Worm (Caenorhabditis elegans) whole organism, young adult: ENCODE results near the gene abu-12.
A peak's percentile ranks its signal among the peaks of the same experiment; 100 is the strongest.

Experiments used
- B0035.1 ChIP-seq: sonication (generic microtip); optimal IDR thresholded peaks from 2 replicates; lab custom pipeline; 2016; ENCODE audit warnings: missing genetic modification characterization, mild to moderate bottlenecking, missing compliant biosample characterization, missing genotype, missing genetic modification reagents
- B0261.1 ChIP-seq: sonication (generic microtip); optimal IDR thresholded peaks from 2 replicates; lab custom pipeline; 2016; ENCODE audit warnings: mild to moderate bottlenecking, missing genetic modification characterization, moderate library complexity, missing compliant biosample characterization
- D2030.7 ChIP-seq: fragments of 200-800 bp; sonication (Bioruptor generic); IDR thresholded peaks from 2 replicates; pipeline ENCODE4 v1.3.6; 2022; ENCODE audit warnings: missing genetic modification reagents, missing genetic modification characterization, missing compliant biosample characterization
- F10E7.11 ChIP-seq: sonication (generic microtip); optimal IDR thresholded peaks from 2 replicates; lab custom pipeline; 2017; ENCODE audit warnings: mild to moderate bottlenecking, missing genetic modification characterization, moderate library complexity, missing compliant biosample characterization
- F22D6.2 ChIP-seq: sonication (generic microtip); optimal IDR thresholded peaks from 2 replicates; lab custom pipeline; 2016; ENCODE audit warnings: mild to moderate bottlenecking, missing genetic modification characterization, missing compliant biosample characterization
- F39B2.1 ChIP-seq: fragments of 200-800 bp; sonication (Bioruptor generic); IDR thresholded peaks from 2 replicates; pipeline ENCODE4 v1.3.6; 2022; ENCODE audit warnings: missing genetic modification reagents, missing genetic modification characterization, missing compliant biosample characterization
- F49E8.2 ChIP-seq: sonication (generic microtip); optimal IDR thresholded peaks from 3 replicates; lab custom pipeline; 2017; ENCODE audit warnings: missing genetic modification characterization, mild to moderate bottlenecking, missing compliant biosample characterization, antibody characterized with exemption, moderate library complexity; ENCODE audit not compliant: insufficient read depth
- F52B5.7 ChIP-seq: sonication (generic microtip); optimal IDR thresholded peaks from 2 replicates; lab custom pipeline; 2016; ENCODE audit warnings: mild to moderate bottlenecking, missing genetic modification characterization, missing compliant biosample characterization
- K12H6.12 ChIP-seq: fragments of 200-800 bp; sonication (Bioruptor generic); optimal IDR thresholded peaks from 2 replicates; lab custom pipeline; 2018; ENCODE audit warnings: mild to moderate bottlenecking, missing genetic modification characterization, missing compliant biosample characterization
- Y79H2A.3 ChIP-seq: fragments of 200-800 bp; sonication (Bioruptor generic); conservative IDR thresholded peaks from 2 replicates; pipeline ENCODE4 v1.3.6; 2022; ENCODE audit warnings: missing genetic modification reagents, missing genetic modification characterization, missing compliant biosample characterization
- ZK185.1 ChIP-seq: sonication (generic microtip); optimal IDR thresholded peaks from 2 replicates; lab custom pipeline; 2016; ENCODE audit warnings: mild to moderate bottlenecking, missing genetic modification characterization, missing compliant biosample characterization; ENCODE audit not compliant: poor library complexity, severe bottlenecking
- attf-5 ChIP-seq: fragments of 200-800 bp; sonication (Bioruptor generic); optimal IDR thresholded peaks from 2 replicates; lab custom pipeline; 2018; ENCODE audit warnings: mild to moderate bottlenecking, missing genetic modification characterization, missing compliant biosample characterization
- bed-2 ChIP-seq: fragments of 200-800 bp; sonication (Bioruptor generic); IDR thresholded peaks from 2 replicates; pipeline ENCODE4 v1.3.6; 2022; ENCODE audit warnings: missing genetic modification reagents, missing genetic modification characterization, missing compliant biosample characterization
- ccch-3 ChIP-seq: fragments of 200-800 bp; sonication (Bioruptor generic); optimal IDR thresholded peaks from 2 replicates; lab custom pipeline; 2018; ENCODE audit warnings: mild to moderate bottlenecking, missing genetic modification characterization, missing compliant biosample characterization
- ceh-100 ChIP-seq: fragments of 200-800 bp; sonication (Bioruptor generic); IDR thresholded peaks from 2 replicates; pipeline ENCODE4 v1.3.6; 2022; ENCODE audit warnings: missing genetic modification reagents, missing genetic modification characterization, missing compliant biosample characterization
- ceh-58 ChIP-seq: fragments of 200-800 bp; sonication (Bioruptor generic); IDR thresholded peaks from 2 replicates; pipeline ENCODE4 v1.3.6; 2022; ENCODE audit warnings: missing genetic modification characterization, missing compliant biosample characterization
- ceh-79 ChIP-seq: sonication (generic microtip); optimal IDR thresholded peaks from 2 replicates; lab custom pipeline; 2017; ENCODE audit warnings: mild to moderate bottlenecking, missing genetic modification characterization, missing compliant biosample characterization
- chd-7 ChIP-seq: sonication (generic microtip); optimal IDR thresholded peaks from 2 replicates; lab custom pipeline; 2016; ENCODE audit warnings: mild to moderate bottlenecking, missing genetic modification characterization, moderate library complexity, missing compliant biosample characterization
- die-1 ChIP-seq: sonication (generic microtip); optimal IDR thresholded peaks from 2 replicates; lab custom pipeline; 2016; ENCODE audit warnings: missing genotype, mild to moderate bottlenecking, missing genetic modification characterization, missing compliant biosample characterization
- dox-1 ChIP-seq: fragments of 200-800 bp; sonication (Bioruptor generic); IDR thresholded peaks from 2 replicates; pipeline ENCODE4 v1.3.6; 2022; ENCODE audit warnings: missing genetic modification reagents, missing genetic modification characterization, missing compliant biosample characterization
- dpff-1 ChIP-seq: sonication (generic microtip); optimal IDR thresholded peaks from 2 replicates; lab custom pipeline; 2017; ENCODE audit warnings: mild to moderate bottlenecking, missing genetic modification characterization, missing compliant biosample characterization
- fkh-3 ChIP-seq: sonication (generic microtip); optimal IDR thresholded peaks from 2 replicates; lab custom pipeline; 2016; ENCODE audit warnings: mild to moderate bottlenecking, missing genetic modification characterization, missing compliant biosample characterization
- him-1 ChIP-seq: sonication (generic microtip); optimal IDR thresholded peaks from 2 replicates; lab custom pipeline; 2016; ENCODE audit warnings: missing genotype, missing genetic modification reagents, missing genetic modification characterization, missing compliant biosample characterization
- hlh-26 ChIP-seq: fragments of 200-800 bp; sonication (Bioruptor generic); conservative IDR thresholded peaks from 2 replicates; pipeline ENCODE4 v1.3.6; 2022; ENCODE audit warnings: missing genetic modification reagents, missing genetic modification characterization, missing compliant biosample characterization
- hmg-1.2 ChIP-seq: fragments of 200-800 bp; sonication (Bioruptor generic); IDR thresholded peaks from 2 replicates; pipeline ENCODE4 v1.3.6; 2022; ENCODE audit warnings: missing genetic modification reagents, missing genetic modification characterization, missing compliant biosample characterization
- hrde-1 ChIP-seq: sonication (generic microtip); optimal IDR thresholded peaks from 2 replicates; lab custom pipeline; 2016; ENCODE audit warnings: missing genetic modification characterization, mild to moderate bottlenecking, missing compliant biosample characterization, moderate library complexity, missing genotype, missing genetic modification reagents, borderline replicate concordance
- hsf-1 ChIP-seq: fragments of 200-800 bp; sonication (Bioruptor generic); IDR thresholded peaks from 2 replicates; pipeline ENCODE4 v1.3.6; 2022; ENCODE audit warnings: missing genetic modification reagents, missing genetic modification characterization, missing compliant biosample characterization
- mes-4 ChIP-seq: sonication (generic microtip); optimal IDR thresholded peaks from 2 replicates; lab custom pipeline; 2016; ENCODE audit warnings: missing genotype, missing genetic modification characterization, missing compliant biosample characterization
- nfya-1 ChIP-seq: sonication (generic microtip); optimal IDR thresholded peaks from 2 replicates; lab custom pipeline; 2017; ENCODE audit warnings: antibody characterized with exemption, missing compliant biosample characterization, missing genetic modification characterization, borderline replicate concordance; ENCODE audit not compliant: insufficient read depth
- nfya-2 ChIP-seq: fragments of 200-800 bp; sonication (Bioruptor generic); IDR thresholded peaks from 2 replicates; pipeline ENCODE4 v1.3.6; 2022; ENCODE audit warnings: missing genetic modification reagents, missing genetic modification characterization, missing compliant biosample characterization
- nhr-27 ChIP-seq: fragments of 200-800 bp; sonication (Bioruptor generic); optimal IDR thresholded peaks from 2 replicates; lab custom pipeline; 2018; ENCODE audit warnings: mild to moderate bottlenecking, missing genetic modification characterization, moderate library complexity, missing compliant biosample characterization
- rec-8 ChIP-seq, 2 experiments: sonication (generic microtip); optimal IDR thresholded peaks; 2 replicates each; lab custom pipeline; 2016; ENCODE audit warnings: mild to moderate bottlenecking in 2 of 2, missing genetic modification characterization in 2 of 2, missing genetic modification reagents in 2 of 2, missing genotype in 2 of 2, missing biosample characterization in 1 of 2, missing compliant biosample characterization in 1 of 2, moderate library complexity in 1 of 2
- repo-1 ChIP-seq: sonication (generic microtip); optimal IDR thresholded peaks from 2 replicates; lab custom pipeline; 2017; ENCODE audit warnings: mild to moderate bottlenecking, missing genetic modification characterization, missing compliant biosample characterization
- rpc-1 ChIP-seq, 2 experiments: fragments of 150-350 bp in 1 of 2; sonication (generic microtip) in 1 of 2; optimal IDR thresholded peaks; 2 replicates each; lab custom pipeline; 2014 to 2018; ENCODE audit warnings: missing biosample characterization in 1 of 2, missing genetic modification characterization in 1 of 2, missing genetic modification reagents in 1 of 2, missing genotype in 1 of 2
- snpc-4 ChIP-seq, 5 experiments: fragments of 150-350 bp in 1 of 5; sonication (generic microtip) in 4 of 5; optimal IDR thresholded peaks; 2 replicates each; lab custom pipeline; 2014 to 2018; ENCODE audit warnings: missing genetic modification characterization in 5 of 5, missing biosample characterization in 3 of 5, antibody characterized with exemption in 2 of 5, mild to moderate bottlenecking in 2 of 5, missing compliant biosample characterization in 2 of 5, missing genotype in 2 of 5, moderate library complexity in 2 of 5, missing genetic modification reagents in 1 of 5
- somi-1 ChIP-seq: fragments of 200-800 bp; sonication (Bioruptor generic); optimal IDR thresholded peaks from 2 replicates; lab custom pipeline; 2018; ENCODE audit warnings: mild to moderate bottlenecking, missing genetic modification characterization, missing compliant biosample characterization
- tbx-9 ChIP-seq: sonication (generic microtip); optimal IDR thresholded peaks from 2 replicates; lab custom pipeline; 2016; ENCODE audit warnings: borderline replicate concordance, missing genetic modification characterization, inconsistent platforms, missing compliant biosample characterization
- unc-130 ChIP-seq: sonication (generic microtip); optimal IDR thresholded peaks from 2 replicates; lab custom pipeline; 2016; ENCODE audit warnings: missing genetic modification reagents, missing genetic modification characterization, missing compliant biosample characterization
- zfh-2 ChIP-seq: fragments of 200-800 bp; sonication (Bioruptor generic); conservative IDR thresholded peaks from 2 replicates; pipeline ENCODE4 v1.3.6; 2022; ENCODE audit warnings: missing genetic modification reagents, missing genetic modification characterization, missing compliant biosample characterization
- ztf-22 ChIP-seq: fragments of 200-800 bp; sonication (Bioruptor generic); optimal IDR thresholded peaks from 2 replicates; lab custom pipeline; 2018; ENCODE audit warnings: mild to moderate bottlenecking, missing genetic modification characterization, moderate library complexity, missing compliant biosample characterization
- ztf-25 ChIP-seq: fragments of 200-800 bp; sonication (Bioruptor generic); IDR thresholded peaks from 2 replicates; pipeline ENCODE4 v1.3.6; 2022; ENCODE audit warnings: missing genetic modification reagents, missing genetic modification characterization, missing compliant biosample characterization
- ztf-26 ChIP-seq: sonication (generic microtip); optimal IDR thresholded peaks from 2 replicates; lab custom pipeline; 2017; ENCODE audit warnings: missing genetic modification characterization, missing compliant biosample characterization
- ztf-28 ChIP-seq: fragments of 200-800 bp; sonication (Bioruptor generic); IDR thresholded peaks from 2 replicates; pipeline ENCODE4 v1.3.6; 2022; ENCODE audit warnings: missing genetic modification reagents, missing genetic modification characterization, missing compliant biosample characterization
- ztf-6 ChIP-seq: fragments of 200-800 bp; sonication (Bioruptor generic); IDR thresholded peaks from 2 replicates; pipeline ENCODE4 v1.3.6; 2022; ENCODE audit warnings: missing genetic modification reagents, missing genetic modification characterization, missing compliant biosample characterization

abu-12 gene

DNA sequence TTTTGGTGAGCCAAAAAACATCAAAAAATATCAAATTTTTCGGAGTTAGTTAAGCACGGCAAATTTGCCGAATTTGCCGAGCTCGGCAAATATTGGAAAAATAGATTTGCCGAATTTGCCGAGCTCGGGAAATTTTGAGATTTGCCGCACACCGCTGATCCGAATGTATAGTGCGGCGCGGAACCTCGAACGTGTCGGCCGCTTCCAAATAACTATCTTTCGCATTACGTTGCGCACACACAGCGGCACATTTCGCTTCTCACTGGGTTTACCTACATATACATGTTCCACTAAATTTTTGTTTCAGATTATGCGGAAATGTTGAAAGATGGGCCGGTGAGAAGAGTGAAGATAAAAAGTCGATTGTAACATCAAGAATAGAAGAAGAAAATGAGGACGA, 39.4 kb upstream of the abu-12 start:
- TF ChIP-seq snpc-4 (GFP tag; optimal IDR thresholded peaks at IDR 0.05; lab: Kevin White, UChicago) (no peak), snpc-4 (tag; optimal IDR thresholded peaks at IDR 0.05; lab: Kevin White, UChicago) (peak in 2 of 4 experiments; percentile 61 to 78), fkh-3 (tag; lab: Kevin White, UChicago) (no peak), him-1 (no peak), hmg-1.2 (GFP tag; lab: Robert Waterston, UW) (peak; percentile 22; the same call in 1 of the 2 replicates), F39B2.1 (GFP tag; lab: Robert Waterston, UW) (no peak)

DNA sequence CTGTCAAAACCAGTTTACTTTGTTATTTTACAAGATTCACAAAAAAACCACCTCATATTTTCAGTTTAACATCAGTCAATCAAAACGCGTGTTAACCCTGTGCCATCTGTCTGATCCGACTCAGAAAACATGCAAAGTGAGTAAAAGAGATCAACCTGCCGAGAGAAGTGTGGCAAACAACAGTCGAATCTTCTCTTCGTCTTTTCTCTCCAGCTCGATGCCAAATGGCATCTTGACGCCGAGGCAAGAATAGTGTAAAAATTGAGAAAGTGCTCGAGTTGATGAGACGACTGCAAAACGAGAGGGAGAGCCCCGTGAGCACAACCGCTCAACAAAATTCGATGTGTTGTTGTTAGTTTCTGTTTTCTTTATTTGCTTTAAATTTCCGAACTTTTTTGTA, 35.5 kb upstream of the abu-12 start, which contains the start of gene B0310.1:
Gene B0310.1 (plus strand): TSS at position 310 of the 400 bp plus-strand sequence.
- no peak for TF ChIP-seq nfya-1 (tag; lab: Kevin White, UChicago)
- no peak for TF ChIP-seq ceh-100
- no peak for TF ChIP-seq F52B5.7 (tag; lab: Kevin White, UChicago)
- no peak for TF ChIP-seq bed-2 (GFP tag; lab: Robert Waterston, UW)
- TF ChIP-seq ceh-79 (tag; lab: Kevin White, UChicago), result no peak
- no peak for TF ChIP-seq F10E7.11 (tag; lab: Kevin White, UChicago)
- TF ChIP-seq chd-7 (tag; lab: Kevin White, UChicago), result no peak
- no peak for TF ChIP-seq tbx-9
- TF ChIP-seq hsf-1 (GFP tag; lab: Robert Waterston, UW), result no peak
- no peak for TF ChIP-seq ZK185.1
- no peak for TF ChIP-seq nfya-2 (GFP tag; lab: Robert Waterston, UW)
- TF ChIP-seq ccch-3 (GFP tag; lab: Kevin White, UChicago), result no peak
- no peak for TF ChIP-seq rpc-1 (optimal IDR thresholded peaks at IDR 0.05; lab: Kevin White, UChicago)
- TF ChIP-seq rpc-1 (tag; optimal IDR thresholded peaks at IDR 0.05; lab: Kevin White, UChicago), result no peak
- TF ChIP-seq mes-4, result no peak
- TF ChIP-seq dpff-1 (tag; lab: Kevin White, UChicago), result no peak
- no peak for TF ChIP-seq ceh-58 (GFP tag; lab: Robert Waterston, UW)
- no peak for TF ChIP-seq zfh-2 (GFP tag; lab: Robert Waterston, UW)
- TF ChIP-seq rec-8 (tag; optimal IDR thresholded peaks at IDR 0.05; lab: Kevin White, UChicago), result no peak
- no peak for TF ChIP-seq ztf-22 (GFP tag; lab: Kevin White, UChicago)

DNA sequence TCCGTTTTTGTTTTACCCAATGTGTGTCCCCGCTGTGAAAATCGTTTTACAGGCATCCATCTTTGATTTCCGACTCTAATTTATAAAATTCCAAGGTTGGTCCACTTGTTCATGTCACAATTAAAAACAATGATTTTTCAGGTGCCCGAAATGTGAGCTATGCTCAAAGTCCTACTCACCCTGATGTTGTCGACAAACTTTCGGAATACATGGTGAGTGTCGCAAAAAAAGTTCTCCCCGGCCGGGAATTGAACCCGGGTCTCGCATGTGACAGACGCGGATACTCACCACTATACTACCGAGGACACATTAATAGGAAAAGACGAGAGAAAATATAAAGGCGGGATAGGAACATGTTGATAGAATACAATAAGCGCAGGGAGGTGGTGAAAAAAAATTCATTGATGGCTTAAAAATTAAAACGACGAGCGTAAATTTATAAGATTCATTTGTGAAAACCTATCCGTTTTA, 32.3 kb upstream of the abu-12 start, which contains the start of gene egl-17:
Gene egl-17 (plus strand): TSS at position 51 of the 471 bp plus-strand sequence.
- TF ChIP-seq die-1, result peak; percentile 94
- TF ChIP-seq F49E8.2 (tag; lab: Kevin White, UChicago), result no peak
- TF ChIP-seq unc-130 (GFP tag; lab: Kevin White, UChicago), result peak; percentile 58
- TF ChIP-seq ccch-3 (GFP tag; lab: Kevin White, UChicago), result peak; percentile 88
- TF ChIP-seq nhr-27 (tag; lab: Kevin White, UChicago), result peak; percentile 90
- TF ChIP-seq repo-1, result peak; percentile 83
- no peak for TF ChIP-seq Y79H2A.3 (GFP tag; lab: Robert Waterston, UW)
- peak; percentile 69 for TF ChIP-seq K12H6.12 (tag; lab: Kevin White, UChicago)
- peak; percentile 28 for TF ChIP-seq F10E7.11 (tag; lab: Kevin White, UChicago)
- peak; percentile 80 for TF ChIP-seq somi-1 (GFP tag; lab: Kevin White, UChicago)
- TF ChIP-seq ztf-28, result peak; percentile 87
- peak; percentile 96 for TF ChIP-seq B0261.1 (tag; lab: Kevin White, UChicago)
- TF ChIP-seq F39B2.1 (GFP tag; lab: Robert Waterston, UW), result no peak
- peak; percentile 82 for TF ChIP-seq ztf-26
- TF ChIP-seq ztf-6 (GFP tag; lab: Robert Waterston, UW), result peak; percentile 74; the same call in 1 of the 2 replicates
- TF ChIP-seq B0035.1 (tag; lab: Kevin White, UChicago), result peak; percentile 86
- peak; percentile 49 for TF ChIP-seq F22D6.2
- TF ChIP-seq attf-5 (GFP tag; lab: Kevin White, UChicago), result peak; percentile 77
- no peak for TF ChIP-seq hlh-26 (GFP tag; lab: Robert Waterston, UW)
- no peak for TF ChIP-seq nfya-1 (tag; lab: Kevin White, UChicago)
- TF ChIP-seq ztf-25 (GFP tag; lab: Robert Waterston, UW), result peak; percentile 94
- TF ChIP-seq hrde-1 (tag; lab: Kevin White, UChicago), result peak; percentile 87
- TF ChIP-seq nfya-2 (GFP tag; lab: Robert Waterston, UW), result 0 out of 2 replicates have a peak, but pooled peaks have one; percentile 10
- TF ChIP-seq dox-1 (GFP tag; lab: Robert Waterston, UW), result peak; percentile 90
- TF ChIP-seq D2030.7 (GFP tag; lab: Robert Waterston, UW), result peak; percentile 78
